Fruit fly (Drosophila melanogaster): ENCODE data around the gene CG10413.
A peak's percentile ranks its signal among the peaks of the same experiment; 100 is the strongest.

The CG10413 gene

dm6 chr2L:18572428-18573136 is 32.5 kb downstream of the CG10413 start:
- no peak for TF ChIP-seq CG6792 (GFP tag; optimal IDR thresholded peaks at IDR 0.05)
- peak; percentile 83 for TF ChIP-seq CG16779 (tag; optimal IDR thresholded peaks at IDR 0.05)
- no peak for TF ChIP-seq Sox15 (GFP tag; optimal IDR thresholded peaks at IDR 0.05)
- peak; percentile 92 for TF ChIP-seq CG6854 (GFP tag; optimal IDR thresholded peaks at IDR 0.05)
- TF ChIP-seq Eip78C (GFP tag) = peak; percentile 2
- no peak for TF ChIP-seq CG10669 (GFP tag; optimal IDR thresholded peaks at IDR 0.05)
- peak; percentile 81 for TF ChIP-seq eg (GFP tag; IDR thresholded peaks at IDR 0.05)
- peak; percentile 66; the same call in 1 of the 3 replicates for TF ChIP-seq CG8119 (GFP tag; IDR thresholded peaks at IDR 0.05)
- TF ChIP-seq CG7368 (GFP tag; optimal IDR thresholded peaks at IDR 0.05) = peak; percentile 49
- TF ChIP-seq fd59A (GFP tag; optimal IDR thresholded peaks at IDR 0.05) = no peak
- peak; percentile 47 for TF ChIP-seq dac (GFP tag; optimal IDR thresholded peaks at IDR 0.05)
- no peak for TF ChIP-seq OdsH (GFP tag; optimal IDR thresholded peaks at IDR 0.05)
- TF ChIP-seq CG11902 (GFP tag; optimal IDR thresholded peaks at IDR 0.05) = no peak
- peak; percentile 7 for TF ChIP-seq topi (GFP tag; optimal IDR thresholded peaks at IDR 0.05)
- TF ChIP-seq CG3919 (GFP tag; optimal IDR thresholded peaks at IDR 0.05) = peak; percentile 70
- TF ChIP-seq CG9139 (GFP tag; optimal IDR thresholded peaks at IDR 0.05) = peak; percentile 91
- peak; percentile 15 for TF ChIP-seq Ets21C (GFP tag; optimal IDR thresholded peaks at IDR 0.05)
- TF ChIP-seq CG8319 (GFP tag; optimal IDR thresholded peaks at IDR 0.05) = no peak
- TF ChIP-seq Gug (GFP tag; IDR thresholded peaks at IDR 0.05) = peak; percentile 46; the same call in 1 of the 2 replicates
- peak; percentile 49 to 51 for TF ChIP-seq salr (GFP tag; optimal IDR thresholded peaks at IDR 0.05)
- no peak for TF ChIP-seq Hr4 (GFP tag; optimal IDR thresholded peaks at IDR 0.05)
- TF ChIP-seq CG3032 (tag; optimal IDR thresholded peaks at IDR 0.05) = peak; percentile 38
- no peak for TF ChIP-seq CG34406 (GFP tag; optimal IDR thresholded peaks at IDR 0.05)
- no peak for TF ChIP-seq Hr39 (GFP tag; optimal IDR thresholded peaks at IDR 0.05)
- TF ChIP-seq Hr38 (GFP tag; optimal IDR thresholded peaks at IDR 0.05) = no peak
- peak; percentile 17 for TF ChIP-seq Eip93F (GFP tag; optimal IDR thresholded peaks at IDR 0.05)
- no peak for TF ChIP-seq fd85E (GFP tag; optimal IDR thresholded peaks at IDR 0.05)
- TF ChIP-seq CG1621 (tag; optimal IDR thresholded peaks at IDR 0.05) = peak; percentile 71
- peak; percentile 67 for TF ChIP-seq spab (GFP tag; optimal IDR thresholded peaks at IDR 0.05)
- TF ChIP-seq CG6276 (GFP tag; optimal IDR thresholded peaks at IDR 0.05) = peak; percentile 85
- peak; percentile 29 for TF ChIP-seq Blimp-1 (GFP tag; optimal IDR thresholded peaks at IDR 0.05)
- no peak for TF ChIP-seq acj6 (GFP tag; optimal IDR thresholded peaks at IDR 0.05)
- TF ChIP-seq dsx (GFP tag; optimal IDR thresholded peaks at IDR 0.05; ENCODE audit: poor library complexity, severe bottlenecking) = peak; percentile 50
- no peak for TF ChIP-seq svp (GFP tag)
- no peak for TF ChIP-seq fkh (GFP tag; optimal IDR thresholded peaks at IDR 0.05)
- TF ChIP-seq lz (GFP tag; optimal IDR thresholded peaks at IDR 0.05) = no peak
- peak; percentile 11 for TF ChIP-seq CG11762 (GFP tag; optimal IDR thresholded peaks at IDR 0.05; ENCODE audit: insufficient read depth)
- TF ChIP-seq Met (GFP tag; optimal IDR thresholded peaks at IDR 0.05) = peak; percentile 46
- TF ChIP-seq CG15336 (GFP tag; IDR thresholded peaks at IDR 0.05) = peak; percentile 55
- peak; percentile 76 for TF ChIP-seq net (GFP tag; optimal IDR thresholded peaks at IDR 0.05)
- TF ChIP-seq cyc (GFP tag; optimal IDR thresholded peaks at IDR 0.05) = no peak
- TF ChIP-seq CG6808 (GFP tag; optimal IDR thresholded peaks at IDR 0.05) = peak; percentile 80
- TF ChIP-seq Lpt (GFP tag; optimal IDR thresholded peaks at IDR 0.05) = peak; percentile 81
- peak; percentile 18 for TF ChIP-seq Sox14 (GFP tag; optimal IDR thresholded peaks at IDR 0.05)
- TF ChIP-seq vri (GFP tag; optimal IDR thresholded peaks at IDR 0.05) = no peak
- TF ChIP-seq achi (GFP tag; optimal IDR thresholded peaks at IDR 0.05) = no peak
- TF ChIP-seq ss (GFP tag; optimal IDR thresholded peaks at IDR 0.05) = peak; percentile 88 to 91
- TF ChIP-seq Sox102F (GFP tag; optimal IDR thresholded peaks at IDR 0.05) = peak; percentile 52
- TF ChIP-seq CG32006 (GFP tag; optimal IDR thresholded peaks at IDR 0.05) = peak; percentile 29
- no peak for TF ChIP-seq CG4318 (GFP tag; optimal IDR thresholded peaks at IDR 0.05)
- TF ChIP-seq CG11294 (GFP tag; IDR thresholded peaks at IDR 0.05) = peak; percentile 26; the same call in 1 of the 2 replicates

All from whole organism, prepupa.